Worm (Caenorhabditis elegans) whole organism, young adult: ENCODE measurements around the gene cutl-24.

ENCODE experiments used
- B0261.1 ChIP-seq: sonication (generic microtip); optimal IDR thresholded peaks from 2 replicates; lab custom pipeline; 2016; ENCODE audit warnings: mild to moderate bottlenecking, missing genetic modification characterization, moderate library complexity, missing compliant biosample characterization
- D2030.7 ChIP-seq: fragments of 200-800 bp; sonication (Bioruptor generic); IDR thresholded peaks from 2 replicates; pipeline ENCODE4 v1.3.6; 2022; ENCODE audit warnings: missing genetic modification reagents, missing genetic modification characterization, missing compliant biosample characterization
- T26A5.8 ChIP-seq: sonication (generic microtip); optimal IDR thresholded peaks from 2 replicates; lab custom pipeline; 2016; ENCODE audit warnings: missing genetic modification characterization, missing compliant biosample characterization
- ZK185.1 ChIP-seq: sonication (generic microtip); optimal IDR thresholded peaks from 2 replicates; lab custom pipeline; 2016; ENCODE audit warnings: mild to moderate bottlenecking, missing genetic modification characterization, missing compliant biosample characterization; ENCODE audit not compliant: poor library complexity, severe bottlenecking
- akir-1 ChIP-seq: fragments of 200-800 bp; sonication (Bioruptor generic); optimal IDR thresholded peaks from 2 replicates; lab custom pipeline; 2018; ENCODE audit warnings: mild to moderate bottlenecking, missing genetic modification characterization, moderate library complexity, missing compliant biosample characterization
- aptf-2 ChIP-seq: fragments of 200-800 bp; sonication (Bioruptor generic); conservative IDR thresholded peaks from 2 replicates; pipeline ENCODE4 v1.3.6; 2022; ENCODE audit warnings: missing genetic modification reagents, missing genetic modification characterization, missing compliant biosample characterization
- aptf-3 ChIP-seq: fragments of 200-800 bp; sonication (Bioruptor generic); IDR thresholded peaks from 2 replicates; pipeline ENCODE4 v1.3.6; 2022; ENCODE audit warnings: missing genetic modification characterization, missing compliant biosample characterization
- atf-7 ChIP-seq: sonication (generic microtip); optimal IDR thresholded peaks from 2 replicates; lab custom pipeline; 2017; ENCODE audit warnings: mild to moderate bottlenecking, missing genetic modification characterization, missing compliant biosample characterization
- attf-3 ChIP-seq: fragments of 200-800 bp; sonication (Bioruptor generic); conservative IDR thresholded peaks from 2 replicates; pipeline ENCODE4 v1.3.6; 2022; ENCODE audit warnings: missing genetic modification reagents, missing genetic modification characterization, missing compliant biosample characterization
- bed-2 ChIP-seq: fragments of 200-800 bp; sonication (Bioruptor generic); IDR thresholded peaks from 2 replicates; pipeline ENCODE4 v1.3.6; 2022; ENCODE audit warnings: missing genetic modification reagents, missing genetic modification characterization, missing compliant biosample characterization
- ccch-3 ChIP-seq: fragments of 200-800 bp; sonication (Bioruptor generic); optimal IDR thresholded peaks from 2 replicates; lab custom pipeline; 2018; ENCODE audit warnings: mild to moderate bottlenecking, missing genetic modification characterization, missing compliant biosample characterization
- cebp-1 ChIP-seq, 2 experiments: fragments of 200-800 bp in 1 of 2; sonication (Bioruptor generic) in 1 of 2; sonication (generic microtip) in 1 of 2; IDR thresholded peaks in 1 of 2; optimal IDR thresholded peaks in 1 of 2; 2 replicates each; pipeline versions ENCODE4 v1.3.6 to Lab custom; 2017 to 2022; ENCODE audit warnings: missing compliant biosample characterization in 2 of 2, missing genetic modification characterization in 2 of 2, mild to moderate bottlenecking in 1 of 2, missing genetic modification reagents in 1 of 2, moderate library complexity in 1 of 2
- ceh-58 ChIP-seq: fragments of 200-800 bp; sonication (Bioruptor generic); IDR thresholded peaks from 2 replicates; pipeline ENCODE4 v1.3.6; 2022; ENCODE audit warnings: missing genetic modification characterization, missing compliant biosample characterization
- ceh-91 ChIP-seq: fragments of 200-800 bp; sonication (Bioruptor generic); IDR thresholded peaks from 2 replicates; pipeline ENCODE4 v1.3.6; 2022; ENCODE audit warnings: missing genetic modification reagents, missing genetic modification characterization, missing compliant biosample characterization
- chd-7 ChIP-seq: sonication (generic microtip); optimal IDR thresholded peaks from 2 replicates; lab custom pipeline; 2016; ENCODE audit warnings: mild to moderate bottlenecking, missing genetic modification characterization, moderate library complexity, missing compliant biosample characterization
- dox-1 ChIP-seq: fragments of 200-800 bp; sonication (Bioruptor generic); IDR thresholded peaks from 2 replicates; pipeline ENCODE4 v1.3.6; 2022; ENCODE audit warnings: missing genetic modification reagents, missing genetic modification characterization, missing compliant biosample characterization
- dpff-1 ChIP-seq: sonication (generic microtip); optimal IDR thresholded peaks from 2 replicates; lab custom pipeline; 2017; ENCODE audit warnings: mild to moderate bottlenecking, missing genetic modification characterization, missing compliant biosample characterization
- egrh-3 ChIP-seq: fragments of 200-800 bp; sonication (Bioruptor generic); IDR thresholded peaks from 2 replicates; pipeline ENCODE4 v1.3.6; 2022; ENCODE audit warnings: missing genetic modification reagents, missing genetic modification characterization, missing compliant biosample characterization
- ets-4 ChIP-seq: fragments of 200-800 bp; sonication (Bioruptor generic); optimal IDR thresholded peaks from 2 replicates; lab custom pipeline; 2018; ENCODE audit warnings: mild to moderate bottlenecking, missing genetic modification characterization, missing compliant biosample characterization
- fkh-3 ChIP-seq: sonication (generic microtip); optimal IDR thresholded peaks from 2 replicates; lab custom pipeline; 2016; ENCODE audit warnings: mild to moderate bottlenecking, missing genetic modification characterization, missing compliant biosample characterization
- gei-17 ChIP-seq: fragments of 200-800 bp; sonication (Bioruptor generic); optimal IDR thresholded peaks from 2 replicates; lab custom pipeline; 2018; ENCODE audit warnings: mild to moderate bottlenecking, missing genetic modification characterization, missing compliant biosample characterization
- him-1 ChIP-seq: sonication (generic microtip); optimal IDR thresholded peaks from 2 replicates; lab custom pipeline; 2016; ENCODE audit warnings: missing genotype, missing genetic modification reagents, missing genetic modification characterization, missing compliant biosample characterization
- hlh-12 ChIP-seq: sonication (generic microtip); optimal IDR thresholded peaks from 2 replicates; lab custom pipeline; 2016; ENCODE audit warnings: missing genetic modification characterization, missing compliant biosample characterization
- hrde-1 ChIP-seq: sonication (generic microtip); optimal IDR thresholded peaks from 2 replicates; lab custom pipeline; 2016; ENCODE audit warnings: missing genetic modification characterization, mild to moderate bottlenecking, missing compliant biosample characterization, moderate library complexity, missing genotype, missing genetic modification reagents, borderline replicate concordance
- hsf-1 ChIP-seq: fragments of 200-800 bp; sonication (Bioruptor generic); IDR thresholded peaks from 2 replicates; pipeline ENCODE4 v1.3.6; 2022; ENCODE audit warnings: missing genetic modification reagents, missing genetic modification characterization, missing compliant biosample characterization
- lag-1 ChIP-seq: fragments of 200-800 bp; sonication (Bioruptor generic); IDR thresholded peaks from 2 replicates; pipeline ENCODE4 v1.3.6; 2022; ENCODE audit warnings: missing genetic modification reagents, missing genetic modification characterization, missing compliant biosample characterization
- let-607 ChIP-seq, 2 experiments: fragments of 200-800 bp in 1 of 2; sonication (Bioruptor generic) in 1 of 2; sonication (generic microtip) in 1 of 2; optimal IDR thresholded peaks; 2 replicates each; lab custom pipeline; 2016 to 2018; ENCODE audit warnings: mild to moderate bottlenecking in 2 of 2, missing compliant biosample characterization in 2 of 2, missing genetic modification characterization in 2 of 2, moderate library complexity in 2 of 2, missing genotype in 1 of 2
- lin-26 ChIP-seq: fragments of 200-800 bp; sonication (Bioruptor generic); IDR thresholded peaks from 2 replicates; pipeline ENCODE4 v1.3.6; 2022; ENCODE audit warnings: missing genetic modification reagents, missing genetic modification characterization, missing compliant biosample characterization
- lin-35 ChIP-seq, 3 experiments: fragments of 150-350 bp in 2 of 3; sonication (generic microtip) in 1 of 3; optimal IDR thresholded peaks; 2 replicates each; lab custom pipeline; 2014 to 2018; ENCODE audit warnings: missing biosample characterization in 3 of 3, missing genetic modification characterization in 3 of 3, missing genetic modification reagents in 3 of 3
- lir-1 ChIP-seq: fragments of 200-800 bp; sonication (Bioruptor generic); conservative IDR thresholded peaks from 2 replicates; pipeline ENCODE4 v1.3.6; 2022; ENCODE audit warnings: missing genetic modification reagents, missing genetic modification characterization, missing compliant biosample characterization
- madf-10 ChIP-seq: sonication (generic microtip); optimal IDR thresholded peaks from 2 replicates; lab custom pipeline; 2016; ENCODE audit warnings: mild to moderate bottlenecking, missing genetic modification characterization, missing compliant biosample characterization
- nfyb-1 ChIP-seq: fragments of 200-800 bp; sonication (Bioruptor generic); IDR thresholded peaks from 2 replicates; pipeline ENCODE4 v1.3.6; 2022; ENCODE audit warnings: missing genetic modification reagents, missing genetic modification characterization, missing compliant biosample characterization
- nhr-120 ChIP-seq: fragments of 200-800 bp; sonication (Bioruptor generic); IDR thresholded peaks from 2 replicates; pipeline ENCODE4 v1.3.6; 2022; ENCODE audit warnings: missing genetic modification characterization, missing compliant biosample characterization
- nhr-27 ChIP-seq: fragments of 200-800 bp; sonication (Bioruptor generic); optimal IDR thresholded peaks from 2 replicates; lab custom pipeline; 2018; ENCODE audit warnings: mild to moderate bottlenecking, missing genetic modification characterization, moderate library complexity, missing compliant biosample characterization
- pbrm-1 ChIP-seq: fragments of 200-800 bp; sonication (Bioruptor generic); IDR thresholded peaks from 2 replicates; pipeline ENCODE4 v1.3.6; 2022; ENCODE audit warnings: missing genetic modification reagents, missing genetic modification characterization, missing compliant biosample characterization
- rec-8 ChIP-seq, 2 experiments: sonication (generic microtip); optimal IDR thresholded peaks; 2 replicates each; lab custom pipeline; 2016; ENCODE audit warnings: mild to moderate bottlenecking in 2 of 2, missing genetic modification characterization in 2 of 2, missing genetic modification reagents in 2 of 2, missing genotype in 2 of 2, missing biosample characterization in 1 of 2, missing compliant biosample characterization in 1 of 2, moderate library complexity in 1 of 2
- rpc-1 ChIP-seq, 2 experiments: fragments of 150-350 bp in 1 of 2; sonication (generic microtip) in 1 of 2; optimal IDR thresholded peaks; 2 replicates each; lab custom pipeline; 2014 to 2018; ENCODE audit warnings: missing biosample characterization in 1 of 2, missing genetic modification characterization in 1 of 2, missing genetic modification reagents in 1 of 2, missing genotype in 1 of 2
- snpc-1.1 ChIP-seq: sonication (generic microtip); optimal IDR thresholded peaks from 2 replicates; lab custom pipeline; 2017; ENCODE audit warnings: missing genetic modification characterization, mild to moderate bottlenecking, missing compliant biosample characterization, antibody characterized with exemption, moderate library complexity, missing genotype, missing genetic modification reagents; ENCODE audit not compliant: insufficient read depth
- snpc-4 ChIP-seq, 5 experiments: fragments of 150-350 bp in 1 of 5; sonication (generic microtip) in 4 of 5; optimal IDR thresholded peaks; 2 replicates each; lab custom pipeline; 2014 to 2018; ENCODE audit warnings: missing genetic modification characterization in 5 of 5, missing biosample characterization in 3 of 5, antibody characterized with exemption in 2 of 5, mild to moderate bottlenecking in 2 of 5, missing compliant biosample characterization in 2 of 5, missing genotype in 2 of 5, moderate library complexity in 2 of 5, missing genetic modification reagents in 1 of 5
- somi-1 ChIP-seq: fragments of 200-800 bp; sonication (Bioruptor generic); optimal IDR thresholded peaks from 2 replicates; lab custom pipeline; 2018; ENCODE audit warnings: mild to moderate bottlenecking, missing genetic modification characterization, missing compliant biosample characterization
- tbp1 ChIP-seq: fragments of 200-800 bp; sonication (Bioruptor generic); optimal IDR thresholded peaks from 2 replicates; lab custom pipeline; 2018; ENCODE audit warnings: mild to moderate bottlenecking, missing genetic modification characterization, missing compliant biosample characterization
- tlf-1 ChIP-seq: fragments of 200-800 bp; sonication (Bioruptor generic); optimal IDR thresholded peaks from 2 replicates; lab custom pipeline; 2018; ENCODE audit warnings: mild to moderate bottlenecking, missing genetic modification characterization, missing compliant biosample characterization
- ztf-18 ChIP-seq: sonication (generic microtip); optimal IDR thresholded peaks from 2 replicates; lab custom pipeline; 2016; ENCODE audit warnings: missing genotype, mild to moderate bottlenecking, missing genetic modification characterization, missing compliant biosample characterization
- ztf-25 ChIP-seq: fragments of 200-800 bp; sonication (Bioruptor generic); IDR thresholded peaks from 2 replicates; pipeline ENCODE4 v1.3.6; 2022; ENCODE audit warnings: missing genetic modification reagents, missing genetic modification characterization, missing compliant biosample characterization
- ztf-26 ChIP-seq: sonication (generic microtip); optimal IDR thresholded peaks from 2 replicates; lab custom pipeline; 2017; ENCODE audit warnings: missing genetic modification characterization, missing compliant biosample characterization
- ztf-3 ChIP-seq: fragments of 200-800 bp; sonication (Bioruptor generic); optimal IDR thresholded peaks from 2 replicates; lab custom pipeline; 2018; ENCODE audit warnings: mild to moderate bottlenecking, missing genetic modification characterization, missing compliant biosample characterization

cutl-24 gene

DNA sequence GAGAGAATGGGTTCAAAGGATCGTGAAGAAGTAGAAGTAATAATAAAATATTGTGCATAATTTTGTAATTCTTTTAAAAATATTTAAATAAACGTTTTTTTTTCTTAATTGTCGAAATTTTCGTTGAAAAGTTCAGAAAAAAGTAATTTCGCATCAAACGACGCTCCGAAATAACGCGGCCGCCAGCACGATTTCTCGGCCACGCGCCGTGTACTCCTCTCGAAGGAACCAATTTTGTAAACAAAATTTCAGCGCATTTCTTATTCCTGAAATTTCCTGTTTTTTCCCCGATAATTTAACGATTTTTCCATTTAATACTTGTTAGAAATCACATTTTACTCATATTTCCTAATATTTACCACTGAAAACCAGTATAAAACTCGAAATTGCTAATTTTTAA, 27.2 kb downstream of the cutl-24 start, which contains the start of gene Y38C1AA.12 (continued):
- TF ChIP-seq lin-35 (GFP tag; optimal IDR thresholded peaks at IDR 0.05; lab: Kevin White, UChicago) = peak in 1 of 3 experiments; percentile 36
- TF ChIP-seq akir-1 (GFP tag; lab: Kevin White, UChicago) = no peak
- peak; percentile 87 for TF ChIP-seq D2030.7
- no peak for TF ChIP-seq nfyb-1 (GFP tag; lab: Robert Waterston, UW)
- peak; percentile 26 for TF ChIP-seq ztf-18 (tag; lab: Kevin White, UChicago)
- peak; percentile 69 for TF ChIP-seq madf-10 (tag; lab: Kevin White, UChicago)
- no peak for TF ChIP-seq ets-4 (GFP tag; lab: Kevin White, UChicago)
- TF ChIP-seq nhr-120 (GFP tag; lab: Robert Waterston, UW) = no peak
- 0 out of 2 replicates have a peak, but pooled peaks have one; percentile 75 for TF ChIP-seq bed-2 (GFP tag; lab: Robert Waterston, UW)
- peak; percentile 17 to 38 for TF ChIP-seq rec-8 (tag; optimal IDR thresholded peaks at IDR 0.05; lab: Kevin White, UChicago)
- TF ChIP-seq dox-1 (GFP tag; lab: Robert Waterston, UW) = peak; percentile 86
- no peak for TF ChIP-seq dpff-1 (tag; lab: Kevin White, UChicago)
- no peak for TF ChIP-seq T26A5.8 (tag; lab: Kevin White, UChicago)
- peak; percentile 48 for TF ChIP-seq tlf-1 (GFP tag; lab: Kevin White, UChicago)
- TF ChIP-seq nhr-27 (tag; lab: Kevin White, UChicago) = no peak
- peak; percentile 94 for TF ChIP-seq attf-3 (GFP tag; lab: Robert Waterston, UW)
- TF ChIP-seq lin-26 (GFP tag; lab: Robert Waterston, UW) = 0 out of 2 replicates have a peak, but pooled peaks have one; percentile 19
- TF ChIP-seq gei-17 (GFP tag; lab: Kevin White, UChicago) = no peak
- TF ChIP-seq lag-1 (GFP tag; lab: Robert Waterston, UW) = no peak
- no peak for TF ChIP-seq aptf-3 (GFP tag; lab: Robert Waterston, UW)
- TF ChIP-seq hsf-1 (GFP tag; lab: Robert Waterston, UW) = no peak
- peak; percentile 44 for TF ChIP-seq hrde-1
- no peak for TF ChIP-seq chd-7
- peak; percentile 22 for TF ChIP-seq snpc-1.1 (tag; lab: Kevin White, UChicago)
- TF ChIP-seq ZK185.1 (tag; lab: Kevin White, UChicago) = peak; percentile 93
- TF ChIP-seq aptf-2 = peak; percentile 61; the same call in 1 of the 2 replicates
- TF ChIP-seq ccch-3 (GFP tag; lab: Kevin White, UChicago) = peak; percentile 25
- peak; percentile 84 for TF ChIP-seq him-1
- TF ChIP-seq snpc-4 (GFP tag; optimal IDR thresholded peaks at IDR 0.05; lab: Kevin White, UChicago) = no peak
- TF ChIP-seq snpc-4 (tag; optimal IDR thresholded peaks at IDR 0.05; lab: Kevin White, UChicago) = peak in 2 of 4 experiments; percentile 5 to 42
- TF ChIP-seq lir-1 = 0 out of 2 replicates have a peak, but pooled peaks have one; percentile 40
- peak; percentile 54 for TF ChIP-seq ztf-26 (tag; lab: Kevin White, UChicago)
- TF ChIP-seq rpc-1 (optimal IDR thresholded peaks at IDR 0.05; lab: Kevin White, UChicago) = no peak
- TF ChIP-seq rpc-1 (tag; optimal IDR thresholded peaks at IDR 0.05; lab: Kevin White, UChicago) = no peak
- TF ChIP-seq fkh-3 (tag; lab: Kevin White, UChicago) = no peak
- peak; percentile 23 for TF ChIP-seq hlh-12 (tag; lab: Kevin White, UChicago)
- TF ChIP-seq ceh-58 (GFP tag; lab: Robert Waterston, UW) = no peak
- TF ChIP-seq cebp-1 (GFP tag; IDR thresholded peaks at IDR 0.05; lab: Robert Waterston, UW) = peak; percentile 62
- peak; percentile 70 for TF ChIP-seq cebp-1 (tag; optimal IDR thresholded peaks at IDR 0.05; lab: Kevin White, UChicago)
- TF ChIP-seq somi-1 = peak; percentile 19
- peak; percentile 83; the same call in 1 of the 2 replicates for TF ChIP-seq ztf-25 (GFP tag; lab: Robert Waterston, UW)
- TF ChIP-seq atf-7 (tag; lab: Kevin White, UChicago) = no peak
- TF ChIP-seq tbp1 (GFP tag; lab: Kevin White, UChicago) = peak; percentile 40
- no peak; the same call in 1 of the 2 replicates for TF ChIP-seq egrh-3 (GFP tag; lab: Robert Waterston, UW)
- peak in 1 of 2 experiments; percentile 78 for TF ChIP-seq let-607 (tag; optimal IDR thresholded peaks at IDR 0.05; lab: Kevin White, UChicago)
- TF ChIP-seq ceh-91 = peak; percentile 51
- TF ChIP-seq pbrm-1 (GFP tag; lab: Robert Waterston, UW) = no peak
- TF ChIP-seq ztf-3 (GFP tag; lab: Kevin White, UChicago) = no peak
- peak; percentile 3 for TF ChIP-seq B0261.1 (tag; lab: Kevin White, UChicago)
